Worm (Caenorhabditis elegans) whole organism, midembryonic: ENCODE data around the gene K12H6.12.

Experiments used
- T22C8.4 ChIP-seq: fragments of 200-800 bp; sonication (Bioruptor generic); IDR thresholded peaks from 2 replicates; pipeline ENCODE4 v1.3.6; 2022; ENCODE audit warnings: missing genetic modification characterization, missing compliant biosample characterization
- cog-1 ChIP-seq: sonication (generic microtip); optimal IDR thresholded peaks from 2 replicates; lab custom pipeline; 2016; ENCODE audit warnings: missing genetic modification characterization, missing compliant biosample characterization
- flt-1 ChIP-seq: fragments of 200-800 bp; sonication (Bioruptor generic); IDR thresholded peaks from 2 replicates; pipeline ENCODE4 v1.3.6; 2022; ENCODE audit warnings: missing genetic modification characterization, missing compliant biosample characterization
- klf-2 ChIP-seq: fragments of 200-800 bp; sonication (Bioruptor generic); conservative IDR thresholded peaks from 2 replicates; pipeline ENCODE4 v1.3.6; 2022; ENCODE audit warnings: missing genetic modification reagents, missing genetic modification characterization, missing compliant biosample characterization
- med-1 ChIP-seq: sonication (generic microtip); optimal IDR thresholded peaks from 2 replicates; lab custom pipeline; 2017; ENCODE audit warnings: missing genetic modification characterization, mild to moderate bottlenecking, missing compliant biosample characterization, antibody characterized with exemption, missing genetic modification reagents; ENCODE audit not compliant: insufficient read depth
- ref-1 ChIP-seq: fragments of 200-800 bp; sonication (Bioruptor generic); conservative IDR thresholded peaks from 2 replicates; pipeline ENCODE4 v1.3.6; 2022; ENCODE audit warnings: missing genetic modification reagents, missing genetic modification characterization, missing compliant biosample characterization
- ztf-23 ChIP-seq: fragments of 200-800 bp; sonication (Bioruptor generic); IDR thresholded peaks from 2 replicates; pipeline ENCODE4 v1.3.6; 2022; ENCODE audit warnings: missing genetic modification reagents, missing genetic modification characterization, missing compliant biosample characterization
- ztf-29 ChIP-seq: fragments of 200-800 bp; sonication (Bioruptor generic); IDR thresholded peaks from 2 replicates; pipeline ENCODE4 v1.3.6; 2022; ENCODE audit warnings: missing genetic modification reagents, missing genetic modification characterization, missing compliant biosample characterization

DNA sequence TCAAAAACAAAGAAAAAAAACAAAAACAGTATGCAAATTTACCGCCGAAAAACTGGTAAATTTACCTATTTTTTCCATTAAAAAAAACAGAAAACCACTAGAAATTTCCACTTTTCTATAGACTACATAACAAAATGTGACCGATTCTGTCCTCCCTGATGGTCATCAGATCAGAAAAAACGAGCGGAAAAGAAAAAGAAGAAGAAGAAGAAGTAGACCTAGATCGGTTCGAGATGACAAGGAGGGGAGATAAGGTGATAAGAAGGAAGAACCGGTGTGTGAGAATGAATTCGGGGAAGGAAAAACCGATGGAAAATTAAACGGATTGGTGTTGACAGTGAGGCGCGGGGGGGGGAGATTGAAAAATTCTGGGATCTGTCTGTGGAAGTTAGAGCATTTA, 48.2 kb downstream of the K12H6.12 start:
- TF ChIP-seq med-1 (GFP tag; lab: Kevin White, UChicago) (no peak), ztf-29 (no peak), flt-1 (GFP tag; lab: Robert Waterston, UW) (no peak), ref-1 (GFP tag; lab: Robert Waterston, UW) (no peak), ztf-23 (GFP tag; lab: Robert Waterston, UW) (no peak), cog-1 (tag; lab: Kevin White, UChicago) (no peak), T22C8.4 (no peak), klf-2 (no peak)
